Fruit fly (Drosophila melanogaster): ENCODE data around the gene CG13875.

CG13875 gene

DNA sequence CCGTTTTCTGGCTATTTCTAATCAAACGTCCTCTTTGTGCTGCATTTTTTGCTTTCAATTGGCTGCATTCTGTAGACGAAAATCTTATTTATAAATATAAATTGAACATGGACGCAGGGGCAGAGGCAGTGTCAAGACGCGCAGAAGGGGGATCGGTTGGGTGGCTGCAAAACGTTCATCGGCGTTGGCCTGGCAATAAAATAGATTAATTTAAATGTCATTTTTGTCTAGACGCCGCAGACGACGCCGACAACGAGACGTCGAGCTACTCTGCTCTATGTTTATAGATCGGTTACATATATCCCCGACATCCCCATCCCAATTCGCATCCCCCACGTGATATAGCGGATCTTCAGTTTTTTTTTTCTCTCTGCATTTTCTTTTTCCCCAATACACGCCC, 46.3 kb upstream of the CG13875 start (continued):
- TF ChIP-seq CG8281 (tag; optimal IDR thresholded peaks at IDR 0.05) (no peak), tgo (GFP tag; IDR thresholded peaks at IDR 0.05) (no peak), sr (GFP tag; IDR thresholded peaks at IDR 0.05) (peak; percentile 79; the same call in 2 of the 3 replicates), CG9932 (GFP tag; IDR thresholded peaks at IDR 0.05) (no peak), chinmo (GFP tag; IDR thresholded peaks at IDR 0.05; ENCODE audit: partially characterized antibody) (0 out of 4 replicates have a peak, but pooled peaks have one; percentile 5), rib (GFP tag; IDR thresholded peaks at IDR 0.05) (no peak), onecut (GFP tag; IDR thresholded peaks at IDR 0.05) (no peak), al (GFP tag; IDR thresholded peaks at IDR 0.05) (no peak), Adf1 (GFP tag; IDR thresholded peaks at IDR 0.05) (no peak), Lim3 (GFP tag; IDR thresholded peaks at IDR 0.05) (no peak), CG18011 (GFP tag; optimal IDR thresholded peaks at IDR 0.05) (no peak), CG3847 (GFP tag; IDR thresholded peaks at IDR 0.05) (no peak), CG12769 (tag; optimal IDR thresholded peaks at IDR 0.05) (peak; percentile 61), luna (GFP tag; optimal IDR thresholded peaks at IDR 0.05) (no peak), CG3281 (GFP tag; optimal IDR thresholded peaks at IDR 0.05) (no peak), CG1233 (GFP tag; optimal IDR thresholded peaks at IDR 0.05) (no peak), vnd (GFP tag; IDR thresholded peaks at IDR 0.05; ENCODE audit: partially characterized antibody) (no peak), cato (GFP tag; optimal IDR thresholded peaks at IDR 0.05; ENCODE audit: borderline replicate concordance) (no peak), chm (GFP tag; IDR thresholded peaks at IDR 0.05) (peak; percentile 36; the same call in 1 of the 2 replicates), so (GFP tag; IDR thresholded peaks at IDR 0.05) (no peak), CG4360 (GFP tag; IDR thresholded peaks at IDR 0.05) (no peak), Hsf (GFP tag; optimal IDR thresholded peaks at IDR 0.05) (no peak), cwo (GFP tag; optimal IDR thresholded peaks at IDR 0.05) (peak; percentile 1), ab (GFP tag; optimal IDR thresholded peaks at IDR 0.05) (no peak), her (GFP tag; optimal IDR thresholded peaks at IDR 0.05) (no peak), ttk (GFP tag; IDR thresholded peaks at IDR 0.05) (no peak), hb (GFP tag; IDR thresholded peaks at IDR 0.05; ENCODE audit: partially characterized antibody) (no peak), Gug (GFP tag; IDR thresholded peaks at IDR 0.05) (no peak), Mrtf (GFP tag; IDR thresholded peaks at IDR 0.05) (no peak), Ada2b (GFP tag; IDR thresholded peaks at IDR 0.05) (no peak), z (GFP tag; IDR thresholded peaks at IDR 0.05) (no peak), trh (GFP tag; optimal IDR thresholded peaks at IDR 0.05) (no peak), CG4282 (GFP tag; optimal IDR thresholded peaks at IDR 0.05) (no peak), CG13424 (tag; optimal IDR thresholded peaks at IDR 0.05) (no peak), Rfx (GFP tag; IDR thresholded peaks at IDR 0.05) (peak; percentile 29; the same call in 1 of the 2 replicates), dimm (GFP tag; IDR thresholded peaks at IDR 0.05) (no peak), CG3163 (GFP tag; optimal IDR thresholded peaks at IDR 0.05) (no peak), sisA (GFP tag; IDR thresholded peaks at IDR 0.05) (no peak), Med (GFP tag) (peak; percentile 90), CG10543 (GFP tag; optimal IDR thresholded peaks at IDR 0.05) (peak; percentile 36), BEAF-32 (GFP tag; optimal IDR thresholded peaks at IDR 0.05) (no peak), CG13624 (GFP tag; optimal IDR thresholded peaks at IDR 0.05) (no peak), ERR (GFP tag; optimal IDR thresholded peaks at IDR 0.05) (no peak)

DNA sequence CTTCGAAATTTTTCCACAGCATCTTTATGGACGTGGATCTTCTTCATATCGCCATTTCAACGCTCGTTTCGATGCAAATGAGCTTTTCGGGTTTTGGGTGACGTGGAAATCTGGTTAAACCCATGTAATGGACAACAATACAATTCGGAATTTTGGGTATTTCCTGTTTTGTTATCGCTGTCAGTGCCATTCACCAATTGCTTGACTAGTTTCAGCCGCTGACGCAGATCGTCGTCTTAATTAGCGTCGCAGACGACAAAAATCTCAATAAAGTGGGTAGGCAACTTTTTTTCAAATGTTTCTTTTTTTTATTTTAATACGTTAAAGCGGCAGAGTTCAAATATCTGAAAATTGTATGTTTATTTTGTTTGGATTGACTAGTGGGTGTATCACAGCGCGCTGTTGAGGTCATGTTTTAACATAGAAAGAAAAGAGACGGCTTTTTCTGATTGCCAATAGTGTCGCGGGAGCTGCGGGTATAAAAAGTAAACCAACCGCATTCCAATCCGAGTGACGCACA, 45.9 kb upstream of the CG13875 start:
- no peak for TF ChIP-seq cas (GFP tag; IDR thresholded peaks at IDR 0.05)
- TF ChIP-seq ac (GFP tag; optimal IDR thresholded peaks at IDR 0.05), result no peak
- TF ChIP-seq CG2202 (tag; optimal IDR thresholded peaks at IDR 0.05), result no peak
- TF ChIP-seq chinmo (GFP tag; IDR thresholded peaks at IDR 0.05; ENCODE audit: partially characterized antibody), result peak; percentile 42; the same call in 1 of the 4 replicates
- TF ChIP-seq hkb (optimal IDR thresholded peaks at IDR 0.05), result peak; percentile 19
- no peak for TF ChIP-seq hkb (GFP tag; IDR thresholded peaks at IDR 0.05)
- peak; percentile 90 for TF ChIP-seq sd (tag; optimal IDR thresholded peaks at IDR 0.05)
- no peak for TF ChIP-seq nerfin-2 (GFP tag; IDR thresholded peaks at IDR 0.05; ENCODE audit: partially characterized antibody)
- TF ChIP-seq Med (GFP tag), result peak; percentile 31
- TF ChIP-seq crc (GFP tag; optimal IDR thresholded peaks at IDR 0.05), result no peak
- TF ChIP-seq CG9609 (GFP tag; optimal IDR thresholded peaks at IDR 0.05), result no peak
- TF ChIP-seq dati (GFP tag; IDR thresholded peaks at IDR 0.05), result no peak
- TF ChIP-seq CG14667 (GFP tag; IDR thresholded peaks at IDR 0.05), result no peak
- TF ChIP-seq Fer1 (GFP tag; optimal IDR thresholded peaks at IDR 0.05), result no peak

All from whole organism, embryonic.